Worm (Caenorhabditis elegans) whole organism, young adult: ENCODE data around the gene ZK185.2.

ENCODE experiments used
- C06A6.2 ChIP-seq: fragments of 200-800 bp; sonication (Bioruptor generic); conservative IDR thresholded peaks from 2 replicates; pipeline ENCODE4 v1.3.6; 2022; ENCODE audit warnings: missing genetic modification characterization, missing compliant biosample characterization
- C17E4.6 ChIP-seq: fragments of 200-800 bp; sonication (Bioruptor generic); IDR thresholded peaks from 2 replicates; pipeline ENCODE4 v1.3.6; 2022; ENCODE audit warnings: missing genetic modification reagents, missing genetic modification characterization, missing compliant biosample characterization
- F57C9.4 ChIP-seq: sonication (generic microtip); optimal IDR thresholded peaks from 2 replicates; lab custom pipeline; 2017; ENCODE audit warnings: mild to moderate bottlenecking, missing genetic modification characterization, missing compliant biosample characterization
- Y53F4B.3 ChIP-seq: fragments of 200-800 bp; sonication (Bioruptor generic); IDR thresholded peaks from 2 replicates; pipeline ENCODE4 v1.3.6; 2022; ENCODE audit warnings: missing genetic modification reagents, missing genetic modification characterization, missing compliant biosample characterization
- dpff-1 ChIP-seq: sonication (generic microtip); optimal IDR thresholded peaks from 2 replicates; lab custom pipeline; 2017; ENCODE audit warnings: mild to moderate bottlenecking, missing genetic modification characterization, missing compliant biosample characterization
- him-1 ChIP-seq: sonication (generic microtip); optimal IDR thresholded peaks from 2 replicates; lab custom pipeline; 2016; ENCODE audit warnings: missing genotype, missing genetic modification reagents, missing genetic modification characterization, missing compliant biosample characterization
- let-526 ChIP-seq: fragments of 200-800 bp; sonication (Bioruptor generic); IDR thresholded peaks from 2 replicates; pipeline ENCODE4 v1.3.6; 2022; ENCODE audit warnings: missing genetic modification reagents, missing genetic modification characterization, missing compliant biosample characterization
- mes-4 ChIP-seq: sonication (generic microtip); optimal IDR thresholded peaks from 2 replicates; lab custom pipeline; 2016; ENCODE audit warnings: missing genotype, missing genetic modification characterization, missing compliant biosample characterization
- sea-2 ChIP-seq: fragments of 200-800 bp; sonication (Bioruptor generic); IDR thresholded peaks from 2 replicates; pipeline ENCODE4 v1.3.6; 2022; ENCODE audit warnings: missing genetic modification characterization, missing compliant biosample characterization
- unc-130 ChIP-seq: sonication (generic microtip); optimal IDR thresholded peaks from 2 replicates; lab custom pipeline; 2016; ENCODE audit warnings: missing genetic modification reagents, missing genetic modification characterization, missing compliant biosample characterization
- unc-62 ChIP-seq: fragments of 150-350 bp; optimal IDR thresholded peaks from 2 replicates; lab custom pipeline; 2014; ENCODE audit warnings: missing biosample characterization, missing genetic modification reagents, missing genetic modification characterization
- ztf-26 ChIP-seq: sonication (generic microtip); optimal IDR thresholded peaks from 2 replicates; lab custom pipeline; 2017; ENCODE audit warnings: missing genetic modification characterization, missing compliant biosample characterization

DNA sequence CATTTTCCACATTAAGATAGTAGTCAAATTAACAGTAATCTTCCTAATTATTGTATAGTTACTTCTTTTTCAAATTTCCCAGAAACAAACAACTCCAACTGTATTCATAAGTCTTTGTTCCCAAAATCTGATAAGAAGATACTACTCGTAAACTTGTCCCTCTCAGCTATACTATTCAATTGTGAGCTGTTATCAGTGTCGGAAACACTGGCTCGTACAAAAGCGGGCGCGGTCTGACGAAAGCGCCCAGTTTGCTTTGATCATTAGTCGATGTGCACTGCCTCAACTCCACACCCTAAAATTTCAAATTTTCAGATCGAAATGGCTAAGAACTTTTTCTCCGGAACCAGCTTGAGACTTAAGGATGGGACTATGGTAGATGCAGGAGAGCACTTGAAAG is 49.6 kb upstream of the ZK185.2 start, which contains the start of gene trx-3:
- TF ChIP-seq sea-2 (GFP tag; lab: Robert Waterston, UW) (no peak), unc-130 (GFP tag; lab: Kevin White, UChicago) (no peak), Y53F4B.3 (GFP tag; lab: Robert Waterston, UW) (no peak), dpff-1 (no peak), ztf-26 (tag; lab: Kevin White, UChicago) (no peak), unc-62 (GFP tag; lab: Kevin White, UChicago) (no peak), C17E4.6 (GFP tag; lab: Robert Waterston, UW) (no peak), him-1 (no peak), mes-4 (tag; lab: Kevin White, UChicago) (no peak), let-526 (GFP tag; lab: Robert Waterston, UW) (no peak), F57C9.4 (no peak), C06A6.2 (GFP tag; lab: Robert Waterston, UW) (no peak)
